Worm (Caenorhabditis elegans) whole organism, L4 larva: ENCODE results near the gene set-2.

ENCODE experiments used
- D1046.2 ChIP-seq: fragments of 200-800 bp; sonication (Bioruptor generic); IDR thresholded peaks from 2 replicates; pipeline ENCODE4 v1.3.6; 2022; ENCODE audit warnings: missing genetic modification characterization, missing compliant biosample characterization
- F44E2.7 ChIP-seq: fragments of 200-800 bp; sonication (Bioruptor generic); IDR thresholded peaks from 2 replicates; pipeline ENCODE4 v2.1.2; 2022; ENCODE audit warnings: missing genetic modification characterization, missing compliant biosample characterization
- Y48G9A.11 ChIP-seq: fragments of 200-800 bp; sonication (Bioruptor generic); IDR thresholded peaks from 2 replicates; pipeline ENCODE4 v1.3.6; 2022; ENCODE audit warnings: missing genetic modification reagents, missing genetic modification characterization, missing compliant biosample characterization
- Y5F2A.4 ChIP-seq: fragments of 200-800 bp; sonication (Bioruptor generic); optimal IDR thresholded peaks from 2 replicates; lab custom pipeline; 2018; ENCODE audit warnings: mild to moderate bottlenecking, missing genetic modification characterization, missing compliant biosample characterization
- ZK337.2 ChIP-seq: fragments of 200-800 bp; sonication (Bioruptor generic); IDR thresholded peaks from 2 replicates; pipeline ENCODE4 v1.3.6; 2022; ENCODE audit warnings: missing genetic modification reagents, missing genetic modification characterization, missing compliant biosample characterization
- ama-1 ChIP-seq: fragments of 150-350 bp; optimal IDR thresholded peaks from 2 replicates; lab custom pipeline; 2014; ENCODE audit warnings: inconsistent platforms, mixed read lengths
- arid-1 ChIP-seq: fragments of 200-800 bp; sonication (Bioruptor generic); conservative IDR thresholded peaks from 2 replicates; pipeline ENCODE4 v1.3.6; 2022; ENCODE audit warnings: missing genetic modification reagents, missing genetic modification characterization, missing compliant biosample characterization
- ceh-28 ChIP-seq: fragments of 150-350 bp; optimal IDR thresholded peaks from 2 replicates; lab custom pipeline; 2014; ENCODE audit warnings: missing biosample characterization, missing genetic modification reagents, missing genetic modification characterization
- ceh-32 ChIP-seq: sonication (generic microtip); optimal IDR thresholded peaks from 2 replicates; lab custom pipeline; 2016; ENCODE audit warnings: mild to moderate bottlenecking, missing genetic modification characterization, missing compliant biosample characterization; ENCODE audit not compliant: poor library complexity
- ces-1 ChIP-seq: fragments of 150-350 bp; sonication (generic microtip); optimal IDR thresholded peaks from 4 replicates; lab custom pipeline; 2014; ENCODE audit warnings: missing biosample characterization, missing genetic modification reagents, missing genetic modification characterization
- ctbp-1 ChIP-seq: fragments of 200-800 bp; sonication (Bioruptor generic); IDR thresholded peaks from 2 replicates; pipeline ENCODE4 v1.3.6; 2022; ENCODE audit warnings: missing genetic modification reagents, missing genetic modification characterization, missing compliant biosample characterization
- daf-12 ChIP-seq: fragments of 150-350 bp; optimal IDR thresholded peaks from 2 replicates; lab custom pipeline; 2014; ENCODE audit warnings: missing biosample characterization, missing genetic modification reagents, missing genetic modification characterization
- daf-8 ChIP-seq: fragments of 200-800 bp; sonication (Bioruptor generic); IDR thresholded peaks from 2 replicates; pipeline ENCODE4 v1.3.6; 2022; ENCODE audit warnings: missing genetic modification characterization, missing compliant biosample characterization
- dmd-9 ChIP-seq: fragments of 200-800 bp; sonication (Bioruptor generic); IDR thresholded peaks from 2 replicates; pipeline ENCODE4 v1.3.6; 2022; ENCODE audit warnings: missing genetic modification reagents, missing genetic modification characterization, missing compliant biosample characterization
- fkh-10 ChIP-seq: fragments of 150-350 bp; optimal IDR thresholded peaks from 2 replicates; lab custom pipeline; 2014; ENCODE audit warnings: missing biosample characterization, missing genetic modification reagents, missing genetic modification characterization
- gei-8 ChIP-seq: fragments of 200-800 bp; sonication (Bioruptor generic); optimal IDR thresholded peaks from 2 replicates; lab custom pipeline; 2018; ENCODE audit warnings: mild to moderate bottlenecking, missing genetic modification characterization, missing compliant biosample characterization
- hmg-1.1 ChIP-seq: fragments of 200-800 bp; sonication (Bioruptor generic); IDR thresholded peaks from 2 replicates; pipeline ENCODE4 v1.3.6; 2022; ENCODE audit warnings: missing genetic modification reagents, missing genetic modification characterization, missing compliant biosample characterization
- lin-1 ChIP-seq: fragments of 200-800 bp; sonication (Bioruptor generic); IDR thresholded peaks from 2 replicates; pipeline ENCODE4 v1.3.6; 2022; ENCODE audit warnings: missing genetic modification reagents, missing genetic modification characterization, missing compliant biosample characterization
- lin-13 ChIP-seq: fragments of 150-350 bp; optimal IDR thresholded peaks from 2 replicates; lab custom pipeline; 2014; ENCODE audit warnings: missing biosample characterization, missing genetic modification reagents, missing genetic modification characterization
- lin-29 ChIP-seq: fragments of 200-800 bp; sonication (Bioruptor generic); IDR thresholded peaks from 2 replicates; pipeline ENCODE4 v1.3.6; 2022; ENCODE audit warnings: missing genetic modification reagents, missing genetic modification characterization, missing compliant biosample characterization
- lin-39 ChIP-seq: fragments of 150-350 bp; optimal IDR thresholded peaks from 2 replicates; lab custom pipeline; 2014; ENCODE audit warnings: missing biosample characterization, missing genetic modification reagents, missing genetic modification characterization
- lir-3 ChIP-seq: sonication (generic microtip); optimal IDR thresholded peaks from 2 replicates; lab custom pipeline; 2016; ENCODE audit warnings: mild to moderate bottlenecking, missing genetic modification characterization, missing compliant biosample characterization
- lsy-2 ChIP-seq, 2 experiments: fragments of 150-350 bp in 1 of 2; sonication (generic microtip) in 1 of 2; optimal IDR thresholded peaks; 2 replicates each; lab custom pipeline; 2014 to 2017; ENCODE audit warnings: missing biosample characterization in 2 of 2, missing genetic modification characterization in 2 of 2
- madf-5 ChIP-seq, 2 experiments: fragments of 200-800 bp; sonication (Bioruptor generic); IDR thresholded peaks; 2 replicates each; pipeline ENCODE4 v1.3.6; 2022; ENCODE audit warnings: missing compliant biosample characterization in 2 of 2, missing genetic modification characterization in 2 of 2
- madf-9 ChIP-seq: fragments of 200-800 bp; sonication (Bioruptor generic); conservative IDR thresholded peaks from 2 replicates; pipeline ENCODE4 v1.3.6; 2022; ENCODE audit warnings: missing genetic modification reagents, missing genetic modification characterization, missing compliant biosample characterization
- mdl-1 ChIP-seq, 2 experiments: fragments of 150-350 bp in 1 of 2; sonication (generic microtip) in 1 of 2; optimal IDR thresholded peaks; 2 replicates each; lab custom pipeline; 2014 to 2017; ENCODE audit warnings: missing biosample characterization in 2 of 2, missing genetic modification characterization in 2 of 2
- nhr-10 ChIP-seq: fragments of 150-350 bp; optimal IDR thresholded peaks from 2 replicates; lab custom pipeline; 2014; ENCODE audit warnings: missing biosample characterization, missing genetic modification characterization
- nhr-28 ChIP-seq: fragments of 150-350 bp; optimal IDR thresholded peaks from 2 replicates; lab custom pipeline; 2014; ENCODE audit warnings: missing biosample characterization, missing genetic modification characterization
- nhr-41 ChIP-seq: fragments of 200-800 bp; sonication (Bioruptor generic); IDR thresholded peaks from 2 replicates; pipeline ENCODE4 v1.3.6; 2022; ENCODE audit warnings: missing genetic modification reagents, missing genetic modification characterization, missing compliant biosample characterization
- snpc-4 ChIP-seq: fragments of 150-350 bp; optimal IDR thresholded peaks from 2 replicates; lab custom pipeline; 2014; ENCODE audit warnings: missing biosample characterization, missing genetic modification characterization
- spr-3 ChIP-seq: fragments of 200-800 bp; sonication (Bioruptor generic); optimal IDR thresholded peaks from 2 replicates; lab custom pipeline; 2018; ENCODE audit warnings: mild to moderate bottlenecking, missing genetic modification characterization, missing compliant biosample characterization
- tag-97 ChIP-seq: fragments of 200-800 bp; sonication (Bioruptor generic); IDR thresholded peaks from 2 replicates; pipeline ENCODE4 v1.3.6; 2022; ENCODE audit warnings: missing genetic modification characterization, missing compliant biosample characterization
- unc-62 ChIP-seq, 3 experiments: fragments of 150-350 bp in 1 of 3; sonication (generic microtip); optimal IDR thresholded peaks in 2 of 3; peaks in 1 of 3; 1 replicate in 1 of 3; 2 replicates in 2 of 3; lab custom pipeline; 2014 to 2017; ENCODE audit warnings: missing biosample characterization in 3 of 3, missing genetic modification characterization in 3 of 3, missing genetic modification reagents in 3 of 3, missing genotype in 1 of 3
- zag-1 ChIP-seq: fragments of 150-350 bp; optimal IDR thresholded peaks from 2 replicates; lab custom pipeline; 2014; ENCODE audit warnings: missing biosample characterization, missing genetic modification characterization
- zfp-2 ChIP-seq: sonication (generic microtip); optimal IDR thresholded peaks from 2 replicates; lab custom pipeline; 2016; ENCODE audit warnings: mild to moderate bottlenecking, missing genetic modification characterization, missing compliant biosample characterization
- zfp-3 ChIP-seq: fragments of 200-800 bp; sonication (Bioruptor generic); conservative IDR thresholded peaks from 2 replicates; pipeline ENCODE4 v1.3.6; 2022; ENCODE audit warnings: missing genetic modification reagents, missing genetic modification characterization, missing compliant biosample characterization

The set-2 gene

ce11 chrIII:4930154-4930679 is at the start of gene set-2 (continued):
- TF ChIP-seq ces-1 (GFP tag; lab: Kevin White, UChicago): no peak
- TF ChIP-seq hmg-1.1 (GFP tag; lab: Robert Waterston, UW): no peak
- 0 out of 2 replicates have a peak, but pooled peaks have one; percentile 20 for TF ChIP-seq madf-9 (GFP tag; lab: Robert Waterston, UW)
- no peak for TF ChIP-seq lin-29 (GFP tag; lab: Robert Waterston, UW)
- no peak for TF ChIP-seq nhr-28 (tag; lab: Kevin White, UChicago)
- TF ChIP-seq nhr-10: no peak
- no peak for TF ChIP-seq madf-5 (GFP tag; IDR thresholded peaks at IDR 0.05; lab: Robert Waterston, UW)
- no peak for TF ChIP-seq tag-97 (GFP tag; lab: Robert Waterston, UW)
- TF ChIP-seq Y5F2A.4 (GFP tag; lab: Kevin White, UChicago): no peak
- TF ChIP-seq zfp-3 (GFP tag; lab: Robert Waterston, UW): 0 out of 2 replicates have a peak, but pooled peaks have one; percentile 17
- peak; percentile 61; the same call in 1 of the 2 replicates for TF ChIP-seq D1046.2 (GFP tag; lab: Robert Waterston, UW)
- TF ChIP-seq ZK337.2 (GFP tag; lab: Robert Waterston, UW): peak; percentile 89
- peak; percentile 68 for TF ChIP-seq Y48G9A.11
- TF ChIP-seq zag-1: no peak
- TF ChIP-seq lin-1 (GFP tag; lab: Robert Waterston, UW): no peak
- peak; percentile 63 for TF ChIP-seq arid-1 (GFP tag; lab: Robert Waterston, UW)
- no peak for TF ChIP-seq spr-3 (GFP tag; lab: Kevin White, UChicago)
- no peak for TF ChIP-seq lir-3
- TF ChIP-seq dmd-9 (GFP tag; lab: Robert Waterston, UW): peak; percentile 90
- TF ChIP-seq F44E2.7 (GFP tag; lab: Robert Waterston, UW): no peak
- TF ChIP-seq ceh-32 (tag; lab: Kevin White, UChicago): no peak

ce11 chrIII:4968146-4968545 is 38.1 kb upstream of the set-2 start:
- TF ChIP-seq gei-8 (no peak), mdl-1 (tag; optimal IDR thresholded peaks at IDR 0.05; lab: Kevin White, UChicago) (peak in 1 of 2 experiments; percentile 53), snpc-4 (tag; lab: Kevin White, UChicago) (no peak), ceh-32 (tag; lab: Kevin White, UChicago) (no peak), daf-8 (GFP tag; lab: Robert Waterston, UW) (no peak), ctbp-1 (GFP tag; lab: Robert Waterston, UW) (0 out of 2 replicates have a peak, but pooled peaks have one; percentile 22), ama-1 (lab: Kevin White, UChicago) (no peak)
- TF ChIP-seq, all 104 proteins: peak for 2

- TF ChIP-seq daf-12 (tag; lab: Kevin White, UChicago) (no peak), lin-13 (GFP tag; lab: Kevin White, UChicago) (no peak), lsy-2 (tag; optimal IDR thresholded peaks at IDR 0.05; lab: Kevin White, UChicago) (peak in 1 of 2 experiments; percentile 31), madf-9 (GFP tag; lab: Robert Waterston, UW) (no peak), fkh-10 (peak; percentile 79), ctbp-1 (GFP tag; lab: Robert Waterston, UW) (0 out of 2 replicates have a peak, but pooled peaks have one; percentile 23), ceh-28 (no peak), dmd-9 (GFP tag; lab: Robert Waterston, UW) (no peak), lin-39 (no peak), ces-1 (GFP tag; lab: Kevin White, UChicago) (peak; percentile 95), nhr-41 (GFP tag; lab: Robert Waterston, UW) (no peak), zfp-2 (no peak), nhr-10 (no peak), arid-1 (GFP tag; lab: Robert Waterston, UW) (no peak), unc-62 (GFP tag; optimal IDR thresholded peaks at IDR 0.05 in 1 of 2; lab: Kevin White, UChicago) (no peak), unc-62 (tag; optimal IDR thresholded peaks at IDR 0.05; lab: Kevin White, UChicago) (no peak)
- TF ChIP-seq, all 104 proteins: peak for 4
Observed at ce11 chrIII:4967236-4967635, 37.2 kb upstream of the set-2 start.
